Fruit fly (Drosophila melanogaster): ENCODE data around the gene Det.

The Det gene

DNA sequence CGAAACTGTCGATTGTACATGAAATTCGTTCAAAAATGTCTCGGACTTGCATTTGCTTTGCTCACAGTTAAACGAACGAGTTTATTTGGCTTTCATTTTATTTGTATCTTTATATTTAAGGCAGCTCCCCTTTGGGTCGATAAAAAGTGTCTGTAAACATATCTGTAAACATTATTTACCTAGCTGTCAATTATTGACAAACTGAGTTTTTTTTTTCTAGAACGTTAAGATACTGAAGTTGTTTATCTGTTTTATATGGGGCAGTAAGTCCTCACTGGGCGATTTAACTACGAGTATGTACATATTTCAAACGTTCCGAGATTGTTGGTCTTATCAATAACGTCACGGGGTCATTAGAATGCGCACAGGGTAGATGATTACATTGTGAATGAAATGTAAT, 33.8 kb upstream of the Det start (continued):
- no peak for TF ChIP-seq dm (GFP tag; optimal IDR thresholded peaks at IDR 0.05)
- TF ChIP-seq CG6272 (GFP tag; IDR thresholded peaks at IDR 0.05), result no peak
- TF ChIP-seq nmo (GFP tag; optimal IDR thresholded peaks at IDR 0.05), result no peak
- TF ChIP-seq CG7271 (tag; optimal IDR thresholded peaks at IDR 0.05), result no peak
- TF ChIP-seq CHES-1-like (GFP tag; optimal IDR thresholded peaks at IDR 0.05), result no peak
- no peak for TF ChIP-seq CG42726 (GFP tag; IDR thresholded peaks at IDR 0.05; ENCODE audit: partially characterized antibody)
- TF ChIP-seq so (GFP tag; IDR thresholded peaks at IDR 0.05), result no peak
- TF ChIP-seq oc (tag; optimal IDR thresholded peaks at IDR 0.05), result no peak
- no peak for TF ChIP-seq CG8388 (GFP tag; optimal IDR thresholded peaks at IDR 0.05)
- TF ChIP-seq CG31388 (GFP tag; optimal IDR thresholded peaks at IDR 0.05), result no peak
- no peak for TF ChIP-seq CG17612 (GFP tag; IDR thresholded peaks at IDR 0.05)
- TF ChIP-seq CG7357 (GFP tag; IDR thresholded peaks at IDR 0.05), result no peak
- no peak for TF ChIP-seq h (optimal IDR thresholded peaks at IDR 0.05)
- no peak for TF ChIP-seq Nf-YB (GFP tag; optimal IDR thresholded peaks at IDR 0.05)
- TF ChIP-seq Hmx (GFP tag; optimal IDR thresholded peaks at IDR 0.05), result no peak
- TF ChIP-seq Ada2b (GFP tag; IDR thresholded peaks at IDR 0.05), result no peak
- TF ChIP-seq CG13123 (GFP tag; optimal IDR thresholded peaks at IDR 0.05), result no peak
- no peak for TF ChIP-seq zen2 (GFP tag; IDR thresholded peaks at IDR 0.05; ENCODE audit: partially characterized antibody)
- peak; percentile 35 for TF ChIP-seq pfk (GFP tag; optimal IDR thresholded peaks at IDR 0.05)
- TF ChIP-seq pnt (GFP tag; optimal IDR thresholded peaks at IDR 0.05), result no peak
- peak; percentile 9 for TF ChIP-seq CG18011 (GFP tag; optimal IDR thresholded peaks at IDR 0.05)
- TF ChIP-seq bcd (GFP tag; optimal IDR thresholded peaks at IDR 0.05), result no peak
- TF ChIP-seq Dfd (GFP tag; optimal IDR thresholded peaks at IDR 0.05), result no peak
- TF ChIP-seq CG12155 (GFP tag; optimal IDR thresholded peaks at IDR 0.05), result no peak
- no peak for TF ChIP-seq HLH4C (GFP tag; IDR thresholded peaks at IDR 0.05; ENCODE audit: partially characterized antibody)
- no peak for TF ChIP-seq trh (GFP tag; optimal IDR thresholded peaks at IDR 0.05)
- TF ChIP-seq HHEX (GFP tag; optimal IDR thresholded peaks at IDR 0.05), result no peak
- no peak for TF ChIP-seq kah (GFP tag; optimal IDR thresholded peaks at IDR 0.05)
- no peak for TF ChIP-seq CG11085 (GFP tag; IDR thresholded peaks at IDR 0.05)
- no peak for TF ChIP-seq CG12104 (GFP tag; optimal IDR thresholded peaks at IDR 0.05)
- no peak for TF ChIP-seq CG15269 (tag; optimal IDR thresholded peaks at IDR 0.05)
- peak; percentile 8 for TF ChIP-seq grau (tag; optimal IDR thresholded peaks at IDR 0.05)
- TF ChIP-seq klu (GFP tag; IDR thresholded peaks at IDR 0.05), result no peak
- peak; percentile 56 for TF ChIP-seq salm (tag; optimal IDR thresholded peaks at IDR 0.05)
- no peak for TF ChIP-seq CG11093 (GFP tag; IDR thresholded peaks at IDR 0.05)
- TF ChIP-seq Mes4 (GFP tag; optimal IDR thresholded peaks at IDR 0.05), result no peak
- no peak for TF ChIP-seq Xbp1 (GFP tag; optimal IDR thresholded peaks at IDR 0.05)
- TF ChIP-seq CG18764 (GFP tag; optimal IDR thresholded peaks at IDR 0.05), result no peak
- TF ChIP-seq sr (GFP tag; IDR thresholded peaks at IDR 0.05), result no peak
- TF ChIP-seq CG11247 (GFP tag; IDR thresholded peaks at IDR 0.05), result no peak
- TF ChIP-seq Gug (GFP tag; IDR thresholded peaks at IDR 0.05), result no peak
- no peak for TF ChIP-seq Six4 (GFP tag; optimal IDR thresholded peaks at IDR 0.05)
- no peak for TF ChIP-seq dati (GFP tag; IDR thresholded peaks at IDR 0.05)
- TF ChIP-seq BtbVII (GFP tag; optimal IDR thresholded peaks at IDR 0.05), result peak; percentile 71

DNA sequence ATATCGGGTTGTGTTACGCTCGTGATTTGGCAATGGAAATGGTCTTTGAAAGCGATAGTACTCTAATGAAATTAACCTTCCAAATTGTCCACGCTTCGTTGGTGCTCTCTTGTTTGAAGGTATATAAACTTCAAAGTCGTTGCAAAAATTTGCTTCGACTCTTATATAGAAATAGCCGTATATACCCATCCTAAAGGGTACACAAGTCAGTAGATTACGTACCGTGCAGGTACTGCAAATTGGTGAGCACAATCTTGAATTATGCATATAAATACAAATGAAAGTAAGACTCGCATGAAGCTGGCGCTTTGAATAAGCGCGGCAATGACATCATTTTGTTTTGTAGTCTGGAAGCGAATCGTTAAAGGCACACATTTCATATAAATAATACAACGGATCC, 33.2 kb upstream of the Det start:
- 0 out of 2 replicates have a peak, but pooled peaks have one; percentile 21 for TF ChIP-seq lmd (GFP tag; IDR thresholded peaks at IDR 0.05)
- TF ChIP-seq Ets65A (GFP tag), result no peak
- peak; percentile 3 for TF ChIP-seq lbe (GFP tag; optimal IDR thresholded peaks at IDR 0.05)

Measured in whole organism, embryonic.